Worm (Caenorhabditis elegans): ENCODE measurements around the gene srw-135.

ce11 chrV:3054254-3054653, 43.0 kb upstream of the srw-135 start, which contains the start of gene C50H11.8:
- TF ChIP-seq ztf-29 (GFP tag; IDR thresholded peaks at IDR 0.05): no peak
- no peak for TF ChIP-seq med-1 (GFP tag; optimal IDR thresholded peaks at IDR 0.05; ENCODE audit: insufficient read depth)
- TF ChIP-seq flt-1 (GFP tag; IDR thresholded peaks at IDR 0.05): no peak
- TF ChIP-seq T22C8.4 (GFP tag; IDR thresholded peaks at IDR 0.05): no peak
- TF ChIP-seq ref-1 (GFP tag; conservative IDR thresholded peaks at IDR 0.05): no peak

Measured in whole organism, midembryonic.